Worm (Caenorhabditis elegans) whole organism, midembryonic: ENCODE data around the gene gsto-2.

ENCODE experiments used
- T22C8.4 ChIP-seq: fragments of 200-800 bp; sonication (Bioruptor generic); IDR thresholded peaks from 2 replicates; pipeline ENCODE4 v1.3.6; 2022; ENCODE audit warnings: missing genetic modification characterization, missing compliant biosample characterization
- cog-1 ChIP-seq: sonication (generic microtip); optimal IDR thresholded peaks from 2 replicates; lab custom pipeline; 2016; ENCODE audit warnings: missing genetic modification characterization, missing compliant biosample characterization
- flt-1 ChIP-seq: fragments of 200-800 bp; sonication (Bioruptor generic); IDR thresholded peaks from 2 replicates; pipeline ENCODE4 v1.3.6; 2022; ENCODE audit warnings: missing genetic modification characterization, missing compliant biosample characterization
- klf-2 ChIP-seq: fragments of 200-800 bp; sonication (Bioruptor generic); conservative IDR thresholded peaks from 2 replicates; pipeline ENCODE4 v1.3.6; 2022; ENCODE audit warnings: missing genetic modification reagents, missing genetic modification characterization, missing compliant biosample characterization

DNA sequence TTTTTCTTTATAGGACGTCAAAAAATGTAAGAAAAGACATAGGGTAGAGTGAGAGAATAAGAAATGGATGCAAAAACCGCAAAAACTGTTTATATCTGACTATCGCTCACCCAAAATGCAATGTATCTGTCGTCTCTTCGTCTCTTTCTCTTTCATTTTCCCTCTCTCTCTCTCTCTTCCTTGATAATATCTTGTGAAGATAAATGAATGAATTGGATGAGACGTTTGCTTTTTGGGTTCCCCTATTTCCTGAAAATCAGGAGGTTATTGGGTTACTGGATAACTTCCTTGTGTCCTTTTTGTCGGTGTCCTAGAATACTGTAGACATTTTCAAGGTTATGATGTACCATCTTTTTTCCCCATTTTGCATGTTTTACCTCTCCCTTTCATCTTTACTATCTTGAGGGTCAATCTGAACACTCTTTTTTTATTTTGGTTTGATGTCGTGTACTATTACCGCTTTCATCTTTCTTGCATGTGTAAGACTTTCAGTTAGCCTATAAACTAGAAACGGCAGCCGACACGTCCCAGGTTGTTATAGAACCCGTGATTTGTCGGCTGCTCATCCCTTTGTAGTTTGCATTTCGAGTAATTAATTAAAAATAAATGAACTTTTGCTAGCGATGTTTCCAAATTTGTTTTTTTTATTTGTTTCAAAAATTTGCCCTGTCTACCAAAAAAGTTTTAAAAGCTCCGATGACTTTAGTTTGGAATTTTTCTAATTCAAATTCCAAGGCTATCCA is 21.0 kb downstream of the gsto-2 start:
- TF ChIP-seq klf-2 (GFP tag; lab: Robert Waterston, UW) (no peak), cog-1 (tag; lab: Kevin White, UChicago) (no peak), flt-1 (GFP tag; lab: Robert Waterston, UW) (no peak), T22C8.4 (GFP tag; lab: Robert Waterston, UW) (no peak)
